Worm (Caenorhabditis elegans): Measurements from ENCODE around the gene F59B2.9.

Gene F59B2.9

ce11 chrIII:8967639-8968038 lies 44.6 kb downstream of the F59B2.9 start, which contains the start of the genes bud-13 and rpap-2:
Gene bud-13, minus strand, starts transcription at chrIII:8967727.
Gene rpap-2, plus strand, starts transcription at chrIII:8967967.
- TF ChIP-seq unc-62 (GFP tag; optimal IDR thresholded peaks at IDR 0.05) = no peak

ce11 chrIII:8964684-8965283 lies 47.4 kb downstream of the F59B2.9 start:
- TF ChIP-seq unc-62 (GFP tag; optimal IDR thresholded peaks at IDR 0.05) = no peak

ce11 chrIII:8962475-8962874 lies 49.7 kb downstream of the F59B2.9 start:
- TF ChIP-seq unc-62 (GFP tag; optimal IDR thresholded peaks at IDR 0.05) = no peak

- no peak for TF ChIP-seq unc-62 (GFP tag; optimal IDR thresholded peaks at IDR 0.05)
These were observed 50.2 kb downstream of the F59B2.9 start, which contains the start of gene grl-25 for ce11 chrIII:8961993-8962392. Gene grl-25, plus strand, starts transcription at chrIII:8962293.
